Fruit fly (Drosophila melanogaster) whole organism, embryonic: ENCODE data around the gene kirre.

ENCODE experiments used
- CG12744 ChIP-seq: fragments of 200-800 bp; sonication (Bioruptor generic); optimal IDR thresholded peaks from 2 replicates; lab custom pipeline; 2016; ENCODE audit warnings: missing biosample characterization, missing genetic modification characterization
- CG6765 ChIP-seq: fragments of 200-800 bp; sonication (Bioruptor generic); optimal IDR thresholded peaks from 3 replicates; lab custom pipeline; 2017; ENCODE audit warnings: missing biosample characterization, mild to moderate bottlenecking, missing genetic modification characterization
- E2f2 ChIP-seq: fragments of 200-800 bp; sonication (Bioruptor generic); IDR thresholded peaks from 2 replicates; pipeline ENCODE4 v1.3.6; 2022; ENCODE audit warnings: missing biosample characterization, missing genetic modification characterization
- Scr ChIP-seq: fragments of 200-800 bp; sonication (Bioruptor generic); IDR thresholded peaks from 2 replicates; pipeline ENCODE4 v1.3.6; 2022; ENCODE audit warnings: missing biosample characterization, missing genetic modification characterization; ENCODE audit not compliant: partially characterized antibody
- btn ChIP-seq: fragments of 200-800 bp; sonication (Bioruptor generic); optimal IDR thresholded peaks from 2 replicates; lab custom pipeline; 2016; ENCODE audit warnings: missing biosample characterization, missing genetic modification characterization
- org-1 ChIP-seq: fragments of 200-800 bp; sonication (Bioruptor generic); optimal IDR thresholded peaks from 2 replicates; lab custom pipeline; 2017; ENCODE audit warnings: missing biosample characterization, missing genetic modification characterization
- pum ChIP-seq: fragments of 200-800 bp; sonication (Bioruptor generic); optimal IDR thresholded peaks from 2 replicates; lab custom pipeline; 2016; ENCODE audit warnings: missing biosample characterization, missing genetic modification characterization
- sima ChIP-seq: fragments of 200-800 bp; sonication (Bioruptor generic); optimal IDR thresholded peaks from 2 replicates; lab custom pipeline; 2016; ENCODE audit warnings: missing biosample characterization, missing genetic modification characterization

DNA sequence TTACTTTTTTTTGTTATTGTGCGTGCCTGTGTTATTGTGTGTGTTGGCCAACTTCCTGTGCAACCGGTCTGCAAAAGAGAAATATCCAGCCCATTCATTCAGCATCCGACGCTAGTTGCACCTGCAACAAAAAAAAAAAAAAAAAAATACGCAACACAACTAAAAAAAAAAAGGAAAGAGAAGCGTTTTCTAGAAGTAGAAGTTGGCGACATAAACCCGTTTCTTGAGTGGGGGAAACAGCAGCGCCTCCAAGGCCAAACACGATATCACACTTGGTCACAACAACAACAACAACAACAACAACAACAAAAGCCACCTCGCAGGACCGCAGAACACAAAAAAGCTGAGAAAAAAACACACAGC lies 359.7 kb downstream of the kirre start:
- no peak for TF ChIP-seq E2f2 (GFP tag; lab: Robert Waterston, UW)
- TF ChIP-seq org-1 (GFP tag; lab: Kevin White, UChicago), result no peak
- TF ChIP-seq CG6765 (GFP tag; lab: Kevin White, UChicago), result no peak
- TF ChIP-seq sima (GFP tag; lab: Kevin White, UChicago), result no peak
- TF ChIP-seq pum (GFP tag; lab: Kevin White, UChicago), result no peak
- no peak for TF ChIP-seq Scr
- TF ChIP-seq CG12744 (GFP tag; lab: Kevin White, UChicago), result no peak
- no peak for TF ChIP-seq btn (GFP tag; lab: Kevin White, UChicago)
